Worm (Caenorhabditis elegans): ENCODE data around the gene C55A6.3.

Gene C55A6.3

ce11 chrV:11541284-11541683 is 28.0 kb upstream of the C55A6.3 start:
- no peak for TF ChIP-seq mdl-1 (tag; optimal IDR thresholded peaks at IDR 0.05)

ce11 chrV:11539502-11539901 is 26.2 kb upstream of the C55A6.3 start:
- no peak for TF ChIP-seq ama-1 (optimal IDR thresholded peaks at IDR 0.05)
- TF ChIP-seq nhr-6 (tag; optimal IDR thresholded peaks at IDR 0.05): no peak
- TF ChIP-seq ceh-82 (tag; optimal IDR thresholded peaks at IDR 0.05): no peak
- TF ChIP-seq peb-1 (tag; optimal IDR thresholded peaks at IDR 0.05): no peak
- no peak for TF ChIP-seq nhr-129 (tag; optimal IDR thresholded peaks at IDR 0.05)
- no peak for TF ChIP-seq zag-1 (tag; optimal IDR thresholded peaks at IDR 0.05)
- TF ChIP-seq egl-27 (tag; optimal IDR thresholded peaks at IDR 0.05): no peak
- no peak for TF ChIP-seq nhr-21 (tag; optimal IDR thresholded peaks at IDR 0.05)
- no peak for TF ChIP-seq nhr-23 (tag; optimal IDR thresholded peaks at IDR 0.05)
- no peak for TF ChIP-seq nhr-77 (tag; optimal IDR thresholded peaks at IDR 0.05)
- TF ChIP-seq nhr-11 (tag; optimal IDR thresholded peaks at IDR 0.05): no peak
- no peak for TF ChIP-seq ZK546.5 (tag; optimal IDR thresholded peaks at IDR 0.05)
- no peak for TF ChIP-seq lin-13 (GFP tag; optimal IDR thresholded peaks at IDR 0.05)
- TF ChIP-seq nhr-10 (tag; optimal IDR thresholded peaks at IDR 0.05): no peak

- TF ChIP-seq C34F6.9 (tag; optimal IDR thresholded peaks at IDR 0.05) (peak; percentile 14), nhr-237 (tag; optimal IDR thresholded peaks at IDR 0.05) (no peak)
These were observed 23.3 kb upstream of the C55A6.3 start for ce11 chrV:11536667-11537066.

ce11 chrV:11535504-11536062 is 22.3 kb upstream of the C55A6.3 start:
- TF ChIP-seq ZK546.5 (tag; optimal IDR thresholded peaks at IDR 0.05): no peak
- no peak for TF ChIP-seq elt-1 (tag; optimal IDR thresholded peaks at IDR 0.05)
- no peak for TF ChIP-seq zag-1 (tag; optimal IDR thresholded peaks at IDR 0.05)
- no peak for TF ChIP-seq unc-55 (GFP tag; optimal IDR thresholded peaks at IDR 0.05)
- no peak for TF ChIP-seq lin-11 (tag; optimal IDR thresholded peaks at IDR 0.05)
- no peak for TF ChIP-seq nhr-237 (tag; optimal IDR thresholded peaks at IDR 0.05)
- peak in 1 of 2 experiments; percentile 27 for TF ChIP-seq lsy-2 (tag; optimal IDR thresholded peaks at IDR 0.05)
- no peak for TF ChIP-seq nhr-6 (tag; optimal IDR thresholded peaks at IDR 0.05)
- TF ChIP-seq nhr-11 (tag; optimal IDR thresholded peaks at IDR 0.05): no peak
- TF ChIP-seq nhr-129 (tag; optimal IDR thresholded peaks at IDR 0.05): peak; percentile 38
- TF ChIP-seq mdl-1 (tag; optimal IDR thresholded peaks at IDR 0.05): no peak
- no peak for TF ChIP-seq nhr-25 (tag; optimal IDR thresholded peaks at IDR 0.05)
- peak; percentile 64 for TF ChIP-seq F13H6.1 (tag; optimal IDR thresholded peaks at IDR 0.05)
- no peak for TF ChIP-seq ceh-82 (tag; optimal IDR thresholded peaks at IDR 0.05)
- peak; percentile 60 for TF ChIP-seq crh-2 (tag; optimal IDR thresholded peaks at IDR 0.05)
- TF ChIP-seq ztf-11 (tag; optimal IDR thresholded peaks at IDR 0.05): no peak
- TF ChIP-seq nhr-10 (tag; optimal IDR thresholded peaks at IDR 0.05): no peak
- no peak for TF ChIP-seq dmd-4 (tag; optimal IDR thresholded peaks at IDR 0.05)
- no peak for TF ChIP-seq mbf-1 (tag; optimal IDR thresholded peaks at IDR 0.05)
- TF ChIP-seq C34F6.9 (tag; optimal IDR thresholded peaks at IDR 0.05): peak; percentile 26
- TF ChIP-seq nhr-12 (tag; optimal IDR thresholded peaks at IDR 0.05): no peak
- no peak for TF ChIP-seq sma-3 (GFP tag; optimal IDR thresholded peaks at IDR 0.05)
- TF ChIP-seq ama-1 (optimal IDR thresholded peaks at IDR 0.05): no peak
- TF ChIP-seq nhr-23 (tag; optimal IDR thresholded peaks at IDR 0.05): no peak
- TF ChIP-seq egl-27 (tag; optimal IDR thresholded peaks at IDR 0.05): no peak
- no peak for TF ChIP-seq unc-62 (GFP tag; optimal IDR thresholded peaks at IDR 0.05)
- no peak for TF ChIP-seq elt-3 (tag; optimal IDR thresholded peaks at IDR 0.05)
- TF ChIP-seq nhr-21 (tag; optimal IDR thresholded peaks at IDR 0.05): no peak
- TF ChIP-seq sem-4 (tag; optimal IDR thresholded peaks at IDR 0.05): peak; percentile 16
- TF ChIP-seq unc-39 (tag; optimal IDR thresholded peaks at IDR 0.05): no peak
- no peak for TF ChIP-seq aly-2 (tag; optimal IDR thresholded peaks at IDR 0.05)
- no peak for TF ChIP-seq nhr-77 (tag; optimal IDR thresholded peaks at IDR 0.05)
- TF ChIP-seq sma-9 (GFP tag; optimal IDR thresholded peaks at IDR 0.05): peak; percentile 68
- TF ChIP-seq sma-9 (tag; optimal IDR thresholded peaks at IDR 0.05): no peak
- no peak for TF ChIP-seq blmp-1 (tag; optimal IDR thresholded peaks at IDR 0.05; ENCODE audit: insufficient read depth)
- TF ChIP-seq peb-1 (tag; optimal IDR thresholded peaks at IDR 0.05): no peak
- no peak for TF ChIP-seq skn-1 (tag; optimal IDR thresholded peaks at IDR 0.05)
- no peak for TF ChIP-seq ztf-1 (GFP tag; conservative IDR thresholded peaks at IDR 0.05)
- no peak for TF ChIP-seq gmeb-1 (tag; optimal IDR thresholded peaks at IDR 0.05)
- TF ChIP-seq snpc-4 (tag; optimal IDR thresholded peaks at IDR 0.05): no peak
- TF ChIP-seq ceh-16 (tag; optimal IDR thresholded peaks at IDR 0.05): no peak
- TF ChIP-seq mab-5 (tag; optimal IDR thresholded peaks at IDR 0.05): peak; percentile 19
- TF ChIP-seq lin-13 (GFP tag; optimal IDR thresholded peaks at IDR 0.05): no peak
- no peak for TF ChIP-seq R02D3.7 (tag; optimal IDR thresholded peaks at IDR 0.05)
- TF ChIP-seq fos-1 (tag; optimal IDR thresholded peaks at IDR 0.05): peak; percentile 70
- no peak for TF ChIP-seq alr-1 (tag; optimal IDR thresholded peaks at IDR 0.05)
- TF ChIP-seq lin-39 (tag; optimal IDR thresholded peaks at IDR 0.05): no peak
